Worm (Caenorhabditis elegans) whole organism, mixed stage, embryonic: Measurements from ENCODE around the gene odd-1.

ENCODE experiments used
- M03D4.4 ChIP-seq: sonication (generic microtip); optimal IDR thresholded peaks from 2 replicates; lab custom pipeline; 2017; ENCODE audit warnings: mild to moderate bottlenecking, missing genetic modification characterization, missing compliant biosample characterization
- bed-3 ChIP-seq: fragments of 200-800 bp; sonication (Bioruptor generic); optimal IDR thresholded peaks from 3 replicates; lab custom pipeline; 2018; ENCODE audit warnings: mild to moderate bottlenecking, missing genetic modification characterization, moderate library complexity, missing compliant biosample characterization
- blmp-1 ChIP-seq: fragments of 150-350 bp; optimal IDR thresholded peaks from 2 replicates; lab custom pipeline; 2014; ENCODE audit warnings: missing biosample characterization, missing genetic modification characterization
- ceh-39 ChIP-seq: fragments of 150-350 bp; optimal IDR thresholded peaks from 2 replicates; lab custom pipeline; 2014; ENCODE audit warnings: missing biosample characterization, missing genetic modification characterization
- ceh-43 ChIP-seq: fragments of 200-800 bp; sonication (Bioruptor generic); optimal IDR thresholded peaks from 2 replicates; lab custom pipeline; 2018; ENCODE audit warnings: mild to moderate bottlenecking, missing genetic modification characterization, moderate library complexity, missing compliant biosample characterization
- ceh-83 ChIP-seq: fragments of 200-800 bp; sonication (Bioruptor generic); optimal IDR thresholded peaks from 2 replicates; lab custom pipeline; 2018; ENCODE audit warnings: mild to moderate bottlenecking, missing genetic modification characterization, missing compliant biosample characterization
- ces-1 ChIP-seq: fragments of 150-350 bp; optimal IDR thresholded peaks from 2 replicates; lab custom pipeline; 2014; ENCODE audit warnings: missing biosample characterization, missing genetic modification reagents, missing genetic modification characterization
- cnd-1 ChIP-seq: fragments of 200-800 bp; sonication (Bioruptor generic); optimal IDR thresholded peaks from 2 replicates; lab custom pipeline; 2018; ENCODE audit warnings: mild to moderate bottlenecking, missing genetic modification characterization, missing compliant biosample characterization
- drap-1 ChIP-seq: fragments of 200-800 bp; sonication (Bioruptor generic); optimal IDR thresholded peaks from 3 replicates; lab custom pipeline; 2018; ENCODE audit warnings: mild to moderate bottlenecking, missing genetic modification characterization, missing compliant biosample characterization
- elt-1 ChIP-seq: sonication (generic microtip); optimal IDR thresholded peaks from 2 replicates; lab custom pipeline; 2017; ENCODE audit warnings: missing genetic modification characterization, mild to moderate bottlenecking, missing compliant biosample characterization, antibody characterized with exemption, moderate library complexity, borderline replicate concordance; ENCODE audit not compliant: insufficient read depth
- elt-3 ChIP-seq: fragments of 150-350 bp; optimal IDR thresholded peaks from 2 replicates; lab custom pipeline; 2014; ENCODE audit warnings: missing biosample characterization, missing genetic modification characterization
- flh-1 ChIP-seq: fragments of 200-800 bp; sonication (Bioruptor generic); optimal IDR thresholded peaks from 2 replicates; lab custom pipeline; 2018; ENCODE audit warnings: mild to moderate bottlenecking, missing genetic modification characterization, moderate library complexity, missing compliant biosample characterization
- ham-2 ChIP-seq: fragments of 200-800 bp; sonication (Bioruptor generic); optimal IDR thresholded peaks from 2 replicates; lab custom pipeline; 2018; ENCODE audit warnings: mild to moderate bottlenecking, missing genetic modification characterization, missing compliant biosample characterization
- hlh-1 ChIP-seq: fragments of 150-350 bp; optimal IDR thresholded peaks from 2 replicates; lab custom pipeline; 2014; ENCODE audit warnings: missing biosample characterization, missing genetic modification reagents, missing genetic modification characterization
- lin-13 ChIP-seq: fragments of 150-350 bp; optimal IDR thresholded peaks from 2 replicates; lab custom pipeline; 2014; ENCODE audit warnings: missing biosample characterization, missing genetic modification characterization
- lin-32 ChIP-seq: fragments of 200-800 bp; sonication (Bioruptor generic); optimal IDR thresholded peaks from 2 replicates; lab custom pipeline; 2018; ENCODE audit warnings: mild to moderate bottlenecking, missing genetic modification characterization, missing compliant biosample characterization
- lsy-2 ChIP-seq: fragments of 150-350 bp; optimal IDR thresholded peaks from 2 replicates; lab custom pipeline; 2014; ENCODE audit warnings: missing biosample characterization, missing genetic modification characterization
- mab-5 ChIP-seq: fragments of 150-350 bp; optimal IDR thresholded peaks from 2 replicates; lab custom pipeline; 2014; ENCODE audit warnings: missing biosample characterization, missing genetic modification characterization
- mep-1 ChIP-seq: fragments of 150-350 bp; optimal IDR thresholded peaks from 2 replicates; lab custom pipeline; 2017; ENCODE audit warnings: missing biosample characterization, missing genetic modification reagents, missing genetic modification characterization, inconsistent platforms
- mls-2 ChIP-seq: sonication (generic microtip); optimal IDR thresholded peaks from 2 replicates; lab custom pipeline; 2016; ENCODE audit warnings: mild to moderate bottlenecking, missing genetic modification characterization, moderate library complexity, missing compliant biosample characterization
- nhr-12 ChIP-seq: fragments of 150-350 bp; optimal IDR thresholded peaks from 2 replicates; lab custom pipeline; 2014; ENCODE audit warnings: missing biosample characterization, missing genetic modification characterization
- nhr-2 ChIP-seq: fragments of 150-350 bp; optimal IDR thresholded peaks from 2 replicates; lab custom pipeline; 2014; ENCODE audit warnings: missing biosample characterization, missing genetic modification characterization
- nhr-237 ChIP-seq: fragments of 150-350 bp; optimal IDR thresholded peaks from 2 replicates; lab custom pipeline; 2014; ENCODE audit warnings: missing biosample characterization, missing genetic modification characterization
- nhr-28 ChIP-seq: fragments of 150-350 bp; optimal IDR thresholded peaks from 2 replicates; lab custom pipeline; 2014; ENCODE audit warnings: missing biosample characterization, missing genetic modification characterization
- nhr-76 ChIP-seq: sonication (generic microtip); optimal IDR thresholded peaks from 2 replicates; lab custom pipeline; 2017; ENCODE audit warnings: missing biosample characterization, missing genetic modification characterization
- pha-4 ChIP-seq: fragments of 150-350 bp; optimal IDR thresholded peaks from 2 replicates; lab custom pipeline; 2018; ENCODE audit warnings: missing biosample characterization, missing genetic modification reagents, missing genetic modification characterization
- sem-2 ChIP-seq: fragments of 200-800 bp; sonication (Bioruptor generic); optimal IDR thresholded peaks from 2 replicates; lab custom pipeline; 2018; ENCODE audit warnings: mild to moderate bottlenecking, missing genetic modification characterization, missing compliant biosample characterization
- snpc-4 ChIP-seq: fragments of 150-350 bp; optimal IDR thresholded peaks from 2 replicates; lab custom pipeline; 2014; ENCODE audit warnings: missing biosample characterization, missing genetic modification characterization
- sptf-1 ChIP-seq: sonication (generic microtip); optimal IDR thresholded peaks from 2 replicates; lab custom pipeline; 2017; ENCODE audit warnings: mild to moderate bottlenecking, missing genetic modification characterization, moderate library complexity, missing compliant biosample characterization
- tbx-8 ChIP-seq: fragments of 200-800 bp; sonication (Bioruptor generic); optimal IDR thresholded peaks from 2 replicates; lab custom pipeline; 2018; ENCODE audit warnings: mild to moderate bottlenecking, missing genetic modification characterization, moderate library complexity, missing compliant biosample characterization
- unc-120 ChIP-seq: sonication (generic microtip); optimal IDR thresholded peaks from 2 replicates; lab custom pipeline; 2017; ENCODE audit warnings: missing genetic modification characterization, missing compliant biosample characterization; ENCODE audit not compliant: poor library complexity, severe bottlenecking
- unc-39 ChIP-seq: fragments of 150-350 bp; optimal IDR thresholded peaks from 2 replicates; lab custom pipeline; 2014; ENCODE audit warnings: missing biosample characterization, missing genetic modification characterization
- unc-62 ChIP-seq: fragments of 150-350 bp; optimal IDR thresholded peaks from 2 replicates; lab custom pipeline; 2014; ENCODE audit warnings: missing biosample characterization, missing genetic modification reagents, missing genetic modification characterization
- zip-8 ChIP-seq: fragments of 150-350 bp; optimal IDR thresholded peaks from 2 replicates; lab custom pipeline; 2014; ENCODE audit warnings: missing biosample characterization, missing genetic modification characterization
- ztf-11 ChIP-seq: fragments of 150-350 bp; optimal IDR thresholded peaks from 2 replicates; lab custom pipeline; 2014; ENCODE audit warnings: missing biosample characterization, missing genetic modification characterization

The odd-1 gene

ce11 chrIII:7116615-7117252 is 8.6 kb downstream of the odd-1 start:
- TF ChIP-seq ces-1 (GFP tag; lab: Kevin White, UChicago) (peak; percentile 42), sptf-1 (tag; lab: Kevin White, UChicago) (no peak), flh-1 (GFP tag; lab: Kevin White, UChicago) (no peak), nhr-28 (no peak), unc-62 (GFP tag; lab: Kevin White, UChicago) (peak; percentile 70), drap-1 (GFP tag; lab: Kevin White, UChicago) (no peak), mab-5 (tag; lab: Kevin White, UChicago) (no peak), lin-32 (no peak), ztf-11 (tag; lab: Kevin White, UChicago) (no peak), snpc-4 (tag; lab: Kevin White, UChicago) (no peak), sem-2 (GFP tag; lab: Kevin White, UChicago) (no peak), lin-13 (tag; lab: Kevin White, UChicago) (no peak), pha-4 (tag; lab: Kevin White, UChicago) (peak; percentile 45), unc-120 (peak; percentile 48), nhr-76 (no peak), blmp-1 (no peak), ham-2 (GFP tag; lab: Kevin White, UChicago) (no peak), nhr-2 (no peak), nhr-237 (tag; lab: Kevin White, UChicago) (peak; percentile 25), mls-2 (no peak), lsy-2 (tag; lab: Kevin White, UChicago) (peak; percentile 25), unc-39 (tag; lab: Kevin White, UChicago) (no peak), zip-8 (no peak), ceh-43 (GFP tag; lab: Kevin White, UChicago) (no peak), mep-1 (tag; lab: Kevin White, UChicago) (no peak), bed-3 (no peak), elt-3 (tag; lab: Kevin White, UChicago) (no peak), elt-1 (tag; lab: Kevin White, UChicago) (no peak), nhr-12 (tag; lab: Kevin White, UChicago) (no peak), hlh-1 (tag; lab: Kevin White, UChicago) (no peak), ceh-39 (tag; lab: Kevin White, UChicago) (no peak), M03D4.4 (no peak), tbx-8 (GFP tag; lab: Kevin White, UChicago) (no peak), ceh-83 (GFP tag; lab: Kevin White, UChicago) (no peak), cnd-1 (tag; lab: Kevin White, UChicago) (no peak)

- no peak for TF ChIP-seq unc-39 (tag; lab: Kevin White, UChicago)
- no peak for TF ChIP-seq hlh-1 (tag; lab: Kevin White, UChicago)
- no peak for TF ChIP-seq mls-2
- no peak for TF ChIP-seq lin-32
- TF ChIP-seq nhr-76 = no peak
- no peak for TF ChIP-seq pha-4 (tag; lab: Kevin White, UChicago)
- TF ChIP-seq elt-1 (tag; lab: Kevin White, UChicago) = no peak
- TF ChIP-seq lsy-2 (tag; lab: Kevin White, UChicago) = no peak
- TF ChIP-seq ceh-83 (GFP tag; lab: Kevin White, UChicago) = no peak
- no peak for TF ChIP-seq mep-1 (tag; lab: Kevin White, UChicago)
- no peak for TF ChIP-seq mab-5 (tag; lab: Kevin White, UChicago)
- TF ChIP-seq, all 35 proteins: peak for 0
These were observed 12.4 kb downstream of the odd-1 start for ce11 chrIII:7120477-7120876.

ce11 chrIII:7122860-7123259 is 14.7 kb downstream of the odd-1 start, which contains the start of the genes B0280.9 and rpia-1:
Gene B0280.9, minus strand, starts transcription at chrIII:7122895.
Gene rpia-1, plus strand, starts transcription at chrIII:7123128.
- TF ChIP-seq ces-1 (GFP tag; lab: Kevin White, UChicago) (peak; percentile 47), nhr-12 (tag; lab: Kevin White, UChicago) (no peak), lsy-2 (tag; lab: Kevin White, UChicago) (peak; percentile 92), nhr-237 (tag; lab: Kevin White, UChicago) (no peak)
